Fruit fly (Drosophila melanogaster): ENCODE results near the gene ChAT.

Gene ChAT

DNA sequence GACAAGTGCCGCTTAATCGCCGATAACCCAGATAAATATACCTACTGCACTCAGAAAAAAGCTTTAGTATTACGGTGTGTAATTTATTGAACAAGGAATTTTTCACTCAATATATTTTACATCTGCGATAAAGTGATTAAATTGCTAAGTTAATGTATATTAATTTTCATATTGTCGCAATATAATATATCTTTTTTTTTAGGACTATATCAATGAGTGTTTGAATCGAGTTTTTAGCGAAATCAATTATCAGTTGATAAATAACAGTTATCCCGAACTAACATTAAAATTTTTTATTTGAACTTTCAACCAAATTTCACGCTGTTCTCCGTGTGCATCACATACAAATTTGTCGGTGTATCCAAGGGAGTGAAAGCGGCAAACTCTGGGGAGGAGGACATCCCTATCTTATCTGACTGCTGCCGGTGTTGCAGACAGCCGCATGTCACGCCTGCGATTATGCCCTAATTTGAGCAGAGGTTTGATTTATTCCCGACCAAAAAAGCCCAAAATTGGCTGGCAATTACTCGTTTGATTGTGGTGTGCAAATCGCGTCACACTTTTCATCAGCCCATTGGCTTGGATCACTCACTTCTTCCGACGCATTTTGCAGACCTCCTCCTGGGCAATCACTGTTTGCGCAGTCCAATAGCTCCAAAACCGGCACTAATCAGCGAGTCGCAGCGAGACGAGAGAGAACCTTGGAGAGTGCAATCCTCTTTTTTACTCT lies 33.6 kb downstream of the ChAT start (continued):
- TF ChIP-seq phol (tag; optimal IDR thresholded peaks at IDR 0.05) (peak; percentile 20), CG12219 (GFP tag; optimal IDR thresholded peaks at IDR 0.05) (no peak), CG17328 (GFP tag; IDR thresholded peaks at IDR 0.05) (no peak), CG2129 (GFP tag; IDR thresholded peaks at IDR 0.05; ENCODE audit: partially characterized antibody) (no peak), CG11504 (tag; optimal IDR thresholded peaks at IDR 0.05) (peak; percentile 29), CG11695 (GFP tag; IDR thresholded peaks at IDR 0.05) (no peak), zfh1 (GFP tag; IDR thresholded peaks at IDR 0.05) (0 out of 3 replicates have a peak, but pooled peaks have one; percentile 26)

DNA sequence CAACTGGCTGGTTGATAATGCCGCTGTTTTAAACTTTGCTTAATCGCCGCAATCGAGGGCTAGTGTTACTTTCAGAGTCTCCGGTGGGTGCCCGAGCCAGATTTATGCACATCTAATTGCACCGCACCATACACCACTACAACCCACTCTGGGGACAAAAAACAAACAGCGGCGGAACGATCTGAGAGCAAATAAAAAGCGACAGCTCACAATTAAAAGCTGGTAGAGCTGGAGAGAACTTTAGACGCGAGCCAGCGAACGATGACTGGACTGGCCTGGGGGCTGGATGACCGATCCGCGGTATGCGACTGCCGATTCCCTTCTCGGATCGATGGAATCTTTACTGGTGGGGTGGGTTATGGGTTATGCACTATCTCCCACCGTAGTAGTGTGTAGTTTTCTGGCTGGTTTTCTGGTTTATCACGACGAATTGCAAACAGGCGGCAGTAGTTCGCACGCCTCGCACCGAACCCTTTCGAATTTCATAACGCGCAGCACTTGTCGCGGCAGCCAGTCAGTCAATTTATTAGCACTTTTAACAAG lies 34.2 kb downstream of the ChAT start:
- TF ChIP-seq pfk (GFP tag; optimal IDR thresholded peaks at IDR 0.05) (no peak), CG18011 (GFP tag; optimal IDR thresholded peaks at IDR 0.05) (peak; percentile 79), Trl (optimal IDR thresholded peaks at IDR 0.05) (peak in 1 of 2 experiments; percentile 38), Trl (GFP tag; optimal IDR thresholded peaks at IDR 0.05) (no peak), inv (GFP tag; IDR thresholded peaks at IDR 0.05; ENCODE audit: partially characterized antibody) (0 out of 2 replicates have a peak, but pooled peaks have one; percentile 15), BEAF-32 (GFP tag; optimal IDR thresholded peaks at IDR 0.05) (no peak), toy (GFP tag; IDR thresholded peaks at IDR 0.05) (0 out of 2 replicates have a peak, but pooled peaks have one; percentile 14), her (GFP tag; optimal IDR thresholded peaks at IDR 0.05) (no peak), CG10274 (GFP tag; optimal IDR thresholded peaks at IDR 0.05) (peak; percentile 77), nom (GFP tag; optimal IDR thresholded peaks at IDR 0.05) (peak; percentile 24), Meics (GFP tag; optimal IDR thresholded peaks at IDR 0.05) (no peak), D19A (tag; optimal IDR thresholded peaks at IDR 0.05) (peak; percentile 19), E2f2 (GFP tag; IDR thresholded peaks at IDR 0.05) (0 out of 2 replicates have a peak, but pooled peaks have one; percentile 8), CG10267 (tag; optimal IDR thresholded peaks at IDR 0.05) (no peak), CG17359 (tag; optimal IDR thresholded peaks at IDR 0.05) (no peak), Drgx (GFP tag; IDR thresholded peaks at IDR 0.05) (peak; percentile 7; the same call in 1 of the 2 replicates)

DNA sequence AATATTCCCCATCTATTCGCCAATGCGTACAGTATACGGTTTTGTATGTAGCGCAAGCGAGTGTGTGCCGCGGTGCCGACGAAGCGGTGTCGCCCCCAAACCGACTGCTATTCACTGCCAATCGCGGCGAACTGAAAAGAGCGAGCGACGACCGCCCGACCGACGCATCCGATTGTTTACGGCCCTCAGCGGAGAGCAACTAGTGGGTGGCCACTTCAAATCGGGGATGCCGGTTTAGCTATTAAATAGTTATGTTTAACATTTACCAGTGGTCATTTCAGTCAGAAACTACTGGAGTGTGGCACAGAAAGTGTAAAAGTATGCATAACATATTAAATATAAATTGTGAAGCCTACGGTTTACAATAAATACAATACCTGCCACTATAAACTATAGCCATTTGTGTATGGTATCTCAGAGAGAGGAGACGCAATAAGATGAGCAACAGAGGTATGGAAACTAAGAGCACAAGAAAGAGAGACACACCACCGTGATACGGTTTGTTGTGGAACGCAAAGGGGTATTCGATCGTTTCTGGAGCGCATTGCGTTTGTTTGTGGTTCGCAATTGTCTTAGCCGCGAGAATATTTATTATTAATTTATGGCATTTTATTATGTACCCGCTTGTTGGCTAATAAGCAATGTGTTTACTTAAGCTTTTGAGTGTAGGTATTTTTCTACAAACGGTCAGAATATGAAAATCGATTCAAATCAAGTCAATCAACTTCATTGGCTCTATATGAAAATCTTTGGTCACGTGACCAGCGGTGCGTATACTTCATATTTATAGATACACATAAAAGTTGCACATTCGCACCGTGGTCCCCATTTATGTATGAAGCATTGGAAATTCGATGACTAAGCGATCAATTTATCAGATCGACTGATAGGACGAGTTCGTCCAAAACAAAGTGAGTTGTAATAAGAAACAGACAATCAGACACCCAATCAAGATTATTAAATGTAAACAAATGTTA lies 35.0 kb downstream of the ChAT start:
- TF ChIP-seq CG6813 (GFP tag; optimal IDR thresholded peaks at IDR 0.05) (no peak), grau (tag; optimal IDR thresholded peaks at IDR 0.05) (no peak), CG3847 (GFP tag; IDR thresholded peaks at IDR 0.05) (peak; percentile 28; the same call in 1 of the 2 replicates), CG3407 (GFP tag; optimal IDR thresholded peaks at IDR 0.05) (no peak), BtbVII (GFP tag; optimal IDR thresholded peaks at IDR 0.05) (peak; percentile 0), CG9609 (GFP tag; optimal IDR thresholded peaks at IDR 0.05) (no peak), sug (tag; optimal IDR thresholded peaks at IDR 0.05) (peak; percentile 53), ATbp (GFP tag; optimal IDR thresholded peaks at IDR 0.05) (no peak), CG12071 (GFP tag; optimal IDR thresholded peaks at IDR 0.05) (peak; percentile 49), CG6689 (GFP tag; IDR thresholded peaks at IDR 0.05) (no peak), fd3F (GFP tag; optimal IDR thresholded peaks at IDR 0.05) (no peak), CG7271 (tag; optimal IDR thresholded peaks at IDR 0.05) (no peak), CG18619 (GFP tag; optimal IDR thresholded peaks at IDR 0.05) (no peak), CG12391 (tag; optimal IDR thresholded peaks at IDR 0.05) (no peak), Sry-β (GFP tag; optimal IDR thresholded peaks at IDR 0.05) (peak; percentile 98), Mad (GFP tag; optimal IDR thresholded peaks at IDR 0.05) (no peak), CHES-1-like (GFP tag; optimal IDR thresholded peaks at IDR 0.05) (no peak), salm (tag; optimal IDR thresholded peaks at IDR 0.05) (no peak), z (GFP tag; IDR thresholded peaks at IDR 0.05) (peak; percentile 23; the same call in 1 of the 3 replicates), knrl (GFP tag; IDR thresholded peaks at IDR 0.05; ENCODE audit: partially characterized antibody) (no peak), MBD-R2 (GFP tag; IDR thresholded peaks at IDR 0.05) (peak; percentile 11; the same call in 1 of the 2 replicates)

Data from whole organism, embryonic.